Worm (Caenorhabditis elegans): ENCODE measurements around the gene fbxa-105.

DNA sequence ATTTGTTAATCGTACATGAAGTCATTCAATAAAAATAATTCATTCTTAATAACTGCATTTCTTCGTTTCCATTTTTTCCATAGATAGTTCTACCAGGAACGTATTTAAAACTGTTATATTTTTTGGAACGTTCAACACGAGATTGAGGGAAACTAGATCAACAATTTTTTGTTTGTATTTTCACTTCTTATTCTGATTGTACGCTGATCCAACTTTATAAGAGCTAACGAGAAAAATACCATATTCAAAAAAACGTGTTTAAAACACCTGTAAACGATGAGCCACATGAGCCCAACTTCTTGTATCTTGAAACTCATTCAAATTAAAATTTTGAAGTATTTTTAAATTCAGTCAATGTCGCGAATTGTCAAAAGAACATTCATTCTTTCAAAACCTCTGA is 24.7 kb upstream of the fbxa-105 start:
- no peak for TF ChIP-seq nhr-237 (tag; optimal IDR thresholded peaks at IDR 0.05)
- no peak for TF ChIP-seq pqm-1 (tag; optimal IDR thresholded peaks at IDR 0.05)
- no peak for TF ChIP-seq lin-13 (GFP tag; optimal IDR thresholded peaks at IDR 0.05)
- no peak for TF ChIP-seq efl-3 (GFP tag; optimal IDR thresholded peaks at IDR 0.05)
- peak in 1 of 2 experiments; percentile 17 for TF ChIP-seq lin-35 (GFP tag; optimal IDR thresholded peaks at IDR 0.05)

All from whole organism, L1 larva.